Fruit fly (Drosophila melanogaster): ENCODE results near the gene CG5989.

The CG5989 gene

DNA sequence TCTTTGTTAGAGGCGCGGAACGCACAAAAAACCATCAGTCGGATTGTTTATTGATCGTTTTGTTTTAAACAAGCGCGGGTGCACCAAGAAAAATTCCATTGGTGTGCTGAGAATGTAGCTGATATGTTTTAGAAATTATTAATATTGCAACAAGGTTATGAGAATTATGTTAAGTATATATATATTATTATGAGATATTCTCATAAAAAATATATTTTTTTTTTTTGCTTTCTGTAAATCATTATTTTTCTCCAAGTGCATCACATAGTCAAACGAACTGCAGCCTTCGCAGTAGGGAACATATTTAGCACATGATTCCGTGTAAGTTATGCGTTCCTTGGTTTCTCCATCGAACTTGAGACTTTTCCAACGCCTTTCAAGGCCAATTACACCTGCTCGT is 25.0 kb upstream of the CG5989 start (continued):
- TF ChIP-seq CG1024 (GFP tag; IDR thresholded peaks at IDR 0.05) (peak; percentile 59; the same call in 1 of the 2 replicates), lab (GFP tag; optimal IDR thresholded peaks at IDR 0.05) (peak; percentile 73), oc (tag; optimal IDR thresholded peaks at IDR 0.05) (no peak), fd102C (GFP tag; optimal IDR thresholded peaks at IDR 0.05) (no peak), CG17568 (GFP tag; optimal IDR thresholded peaks at IDR 0.05) (no peak), tin (GFP tag; optimal IDR thresholded peaks at IDR 0.05) (peak; percentile 48), z (GFP tag; IDR thresholded peaks at IDR 0.05) (no peak), HLH3B (GFP tag; IDR thresholded peaks at IDR 0.05) (peak; percentile 85), CG3407 (GFP tag; optimal IDR thresholded peaks at IDR 0.05) (peak; percentile 11), CG13775 (GFP tag; optimal IDR thresholded peaks at IDR 0.05) (peak; percentile 33), cas (GFP tag; IDR thresholded peaks at IDR 0.05) (0 out of 2 replicates have a peak, but pooled peaks have one; percentile 11), ken (GFP tag; IDR thresholded peaks at IDR 0.05) (no peak), CG17912 (GFP tag; optimal IDR thresholded peaks at IDR 0.05) (no peak), CG2712 (tag; optimal IDR thresholded peaks at IDR 0.05) (peak; percentile 90), Ravus (GFP tag; IDR thresholded peaks at IDR 0.05) (peak; percentile 45), toy (GFP tag; IDR thresholded peaks at IDR 0.05) (peak; percentile 60; the same call in 1 of the 2 replicates), CkIIα-i1 (GFP tag; IDR thresholded peaks at IDR 0.05) (no peak), Mrtf (GFP tag; IDR thresholded peaks at IDR 0.05) (peak; percentile 58; the same call in 2 of the 3 replicates), dm (GFP tag; optimal IDR thresholded peaks at IDR 0.05) (no peak), HLH4C (GFP tag; IDR thresholded peaks at IDR 0.05; ENCODE audit: partially characterized antibody) (no peak), CTCF (GFP tag; optimal IDR thresholded peaks at IDR 0.05) (no peak), CG1529 (GFP tag; optimal IDR thresholded peaks at IDR 0.05) (peak; percentile 13), Lhr (GFP tag; optimal IDR thresholded peaks at IDR 0.05) (no peak), bcd (GFP tag; optimal IDR thresholded peaks at IDR 0.05) (peak; percentile 64), CG2116 (GFP tag; optimal IDR thresholded peaks at IDR 0.05) (no peak), Med (GFP tag) (peak; percentile 63), CG10321 (GFP tag; IDR thresholded peaks at IDR 0.05) (no peak), BtbVII (GFP tag; optimal IDR thresholded peaks at IDR 0.05) (no peak), CG6813 (GFP tag; optimal IDR thresholded peaks at IDR 0.05) (peak; percentile 22), CG12219 (GFP tag; optimal IDR thresholded peaks at IDR 0.05) (peak; percentile 19), CG8944 (GFP tag; optimal IDR thresholded peaks at IDR 0.05) (no peak), stwl (tag; optimal IDR thresholded peaks at IDR 0.05) (no peak), CG8388 (GFP tag; optimal IDR thresholded peaks at IDR 0.05) (peak; percentile 49), CG12104 (GFP tag; optimal IDR thresholded peaks at IDR 0.05) (peak; percentile 34), CG1233 (GFP tag; optimal IDR thresholded peaks at IDR 0.05) (peak; percentile 63), Fer2 (tag; optimal IDR thresholded peaks at IDR 0.05) (peak; percentile 42), seq (GFP tag; IDR thresholded peaks at IDR 0.05) (0 out of 2 replicates have a peak, but pooled peaks have one; percentile 27), CG6175 (GFP tag; IDR thresholded peaks at IDR 0.05) (no peak), Dbx (GFP tag; IDR thresholded peaks at IDR 0.05) (0 out of 3 replicates have a peak, but pooled peaks have one; percentile 40), CG11696 (GFP tag; IDR thresholded peaks at IDR 0.05) (peak; percentile 66), Hr39 (optimal IDR thresholded peaks at IDR 0.05) (no peak), HLHmδ (GFP tag; optimal IDR thresholded peaks at IDR 0.05) (no peak), ATbp (GFP tag; optimal IDR thresholded peaks at IDR 0.05) (peak; percentile 32), dimm (GFP tag; IDR thresholded peaks at IDR 0.05) (no peak; the same call in 1 of the 2 replicates), CG12299 (tag; optimal IDR thresholded peaks at IDR 0.05) (no peak), CG18476 (GFP tag; optimal IDR thresholded peaks at IDR 0.05) (no peak), abd-A (tag; optimal IDR thresholded peaks at IDR 0.05) (peak; percentile 59), luna (GFP tag; optimal IDR thresholded peaks at IDR 0.05) (no peak), kni (GFP tag; optimal IDR thresholded peaks at IDR 0.05) (no peak), Atf6 (GFP tag; IDR thresholded peaks at IDR 0.05) (peak; percentile 40; the same call in 1 of the 2 replicates), Ssrp (tag; optimal IDR thresholded peaks at IDR 0.05) (peak; percentile 42), dpn (GFP tag; optimal IDR thresholded peaks at IDR 0.05) (peak in 1 of 2 experiments; percentile 48)
